Worm (Caenorhabditis elegans) whole organism, L3 larva: ENCODE data around the gene M01A8.1.

Experiments
- R02D3.7 ChIP-seq: fragments of 150-350 bp; optimal IDR thresholded peaks from 2 replicates; lab custom pipeline; 2014; ENCODE audit warnings: missing biosample characterization, missing genetic modification characterization
- aly-2 ChIP-seq: fragments of 150-350 bp; optimal IDR thresholded peaks from 2 replicates; lab custom pipeline; 2014; ENCODE audit warnings: missing biosample characterization, missing genetic modification characterization
- ceh-16 ChIP-seq: sonication (generic microtip); optimal IDR thresholded peaks from 2 replicates; lab custom pipeline; 2017; ENCODE audit warnings: missing biosample characterization, missing genetic modification characterization
- ceh-28 ChIP-seq: fragments of 150-350 bp; optimal IDR thresholded peaks from 2 replicates; lab custom pipeline; 2014; ENCODE audit warnings: missing biosample characterization, missing genetic modification reagents, missing genetic modification characterization
- ceh-82 ChIP-seq: fragments of 150-350 bp; optimal IDR thresholded peaks from 2 replicates; lab custom pipeline; 2014; ENCODE audit warnings: missing biosample characterization, missing genetic modification characterization
- egl-27 ChIP-seq: sonication (generic microtip); optimal IDR thresholded peaks from 4 replicates; lab custom pipeline; 2017; ENCODE audit warnings: missing biosample characterization, missing genetic modification reagents, missing genetic modification characterization
- egl-5 ChIP-seq: fragments of 150-350 bp; optimal IDR thresholded peaks from 2 replicates; lab custom pipeline; 2017; ENCODE audit warnings: missing biosample characterization, missing genetic modification reagents, missing genetic modification characterization, inconsistent platforms
- elt-1 ChIP-seq: fragments of 150-350 bp; optimal IDR thresholded peaks from 2 replicates; lab custom pipeline; 2014; ENCODE audit warnings: missing biosample characterization, missing genetic modification characterization
- elt-2 ChIP-seq: sonication (generic microtip); optimal IDR thresholded peaks from 2 replicates; lab custom pipeline; 2016; ENCODE audit warnings: missing genetic modification reagents, mild to moderate bottlenecking, missing genetic modification characterization, missing compliant biosample characterization
- elt-3 ChIP-seq, 3 experiments: fragments of 150-350 bp in 1 of 3; sonication (generic microtip) in 2 of 3; optimal IDR thresholded peaks; 2 replicates in 2 of 3; 4 replicates in 1 of 3; lab custom pipeline; 2014 to 2017; ENCODE audit warnings: missing biosample characterization in 3 of 3, missing genetic modification characterization in 3 of 3
- fkh-2 ChIP-seq: fragments of 150-350 bp; optimal IDR thresholded peaks from 2 replicates; lab custom pipeline; 2014; ENCODE audit warnings: missing biosample characterization, missing genetic modification reagents, missing genetic modification characterization
- fos-1 ChIP-seq: fragments of 150-350 bp; optimal IDR thresholded peaks from 2 replicates; lab custom pipeline; 2014; ENCODE audit warnings: missing biosample characterization, missing genetic modification characterization
- hmg-11 ChIP-seq: sonication (generic microtip); optimal IDR thresholded peaks from 2 replicates; lab custom pipeline; 2016; ENCODE audit warnings: missing genetic modification characterization, missing compliant biosample characterization
- jun-1 ChIP-seq: fragments of 150-350 bp; optimal IDR thresholded peaks from 2 replicates; lab custom pipeline; 2014; ENCODE audit warnings: missing biosample characterization, missing genetic modification reagents, missing genetic modification characterization
- lin-15B ChIP-seq: fragments of 150-350 bp; optimal IDR thresholded peaks from 2 replicates; lab custom pipeline; 2014; ENCODE audit warnings: missing biosample characterization, missing genetic modification characterization
- lin-39 ChIP-seq: fragments of 150-350 bp; optimal IDR thresholded peaks from 2 replicates; lab custom pipeline; 2018; ENCODE audit warnings: missing biosample characterization, missing genetic modification reagents, missing genetic modification characterization
- lsy-12 ChIP-seq: sonication (generic microtip); optimal IDR thresholded peaks from 2 replicates; lab custom pipeline; 2016; ENCODE audit warnings: mild to moderate bottlenecking, missing genetic modification characterization, missing compliant biosample characterization
- mdl-1 ChIP-seq: fragments of 150-350 bp; optimal IDR thresholded peaks from 2 replicates; lab custom pipeline; 2014; ENCODE audit warnings: missing biosample characterization, missing genetic modification characterization
- nfya-1 ChIP-seq: sonication (generic microtip); optimal IDR thresholded peaks from 2 replicates; lab custom pipeline; 2017; ENCODE audit warnings: missing genetic modification characterization, mild to moderate bottlenecking, missing compliant biosample characterization, antibody characterized with exemption, moderate library complexity; ENCODE audit not compliant: insufficient read depth
- nhr-11 ChIP-seq: fragments of 150-350 bp; optimal IDR thresholded peaks from 2 replicates; lab custom pipeline; 2014; ENCODE audit warnings: missing biosample characterization, missing genetic modification characterization
- nhr-23 ChIP-seq: fragments of 150-350 bp; optimal IDR thresholded peaks from 2 replicates; lab custom pipeline; 2014; ENCODE audit warnings: missing biosample characterization, missing genetic modification reagents, missing genetic modification characterization
- nhr-237 ChIP-seq: fragments of 150-350 bp; optimal IDR thresholded peaks from 2 replicates; lab custom pipeline; 2014; ENCODE audit warnings: missing biosample characterization, missing genetic modification characterization
- nhr-25 ChIP-seq: sonication (generic microtip); optimal IDR thresholded peaks from 2 replicates; lab custom pipeline; 2017; ENCODE audit warnings: missing biosample characterization, missing genetic modification characterization
- nhr-43 ChIP-seq: sonication (generic microtip); optimal IDR thresholded peaks from 2 replicates; lab custom pipeline; 2016; ENCODE audit warnings: mild to moderate bottlenecking, missing genetic modification characterization, missing compliant biosample characterization; ENCODE audit not compliant: poor library complexity, severe bottlenecking
- nhr-67 ChIP-seq: fragments of 150-350 bp; optimal IDR thresholded peaks from 2 replicates; lab custom pipeline; 2014; ENCODE audit warnings: missing biosample characterization, missing genetic modification characterization
- nhr-76 ChIP-seq: fragments of 150-350 bp; sonication (generic microtip); optimal IDR thresholded peaks from 5 replicates; lab custom pipeline; 2014; ENCODE audit warnings: missing biosample characterization, missing genetic modification characterization
- nhr-77 ChIP-seq: fragments of 150-350 bp; optimal IDR thresholded peaks from 2 replicates; lab custom pipeline; 2014; ENCODE audit warnings: missing biosample characterization, missing genetic modification characterization
- pha-4 ChIP-seq: fragments of 150-350 bp; optimal IDR thresholded peaks from 2 replicates; lab custom pipeline; 2014; ENCODE audit warnings: missing biosample characterization, missing genetic modification reagents, missing genetic modification characterization
- pqm-1 ChIP-seq: fragments of 150-350 bp; optimal IDR thresholded peaks from 2 replicates; lab custom pipeline; 2017; ENCODE audit warnings: missing biosample characterization, missing genetic modification characterization, inconsistent platforms
- sea-2 ChIP-seq: fragments of 150-350 bp; sonication (generic microtip); optimal IDR thresholded peaks from 4 replicates; lab custom pipeline; 2014; ENCODE audit warnings: missing biosample characterization, missing genetic modification reagents, missing genetic modification characterization
- snpc-4 ChIP-seq: fragments of 150-350 bp; optimal IDR thresholded peaks from 2 replicates; lab custom pipeline; 2014; ENCODE audit warnings: missing biosample characterization, missing genetic modification characterization
- tbx-2 ChIP-seq: sonication (generic microtip); optimal IDR thresholded peaks from 2 replicates; lab custom pipeline; 2016; ENCODE audit warnings: mild to moderate bottlenecking, missing genetic modification characterization, missing compliant biosample characterization
- unc-39 ChIP-seq: sonication (generic microtip); optimal IDR thresholded peaks from 4 replicates; lab custom pipeline; 2017; ENCODE audit warnings: missing biosample characterization, missing genetic modification characterization
- unc-62 ChIP-seq: fragments of 150-350 bp; sonication (generic microtip); optimal IDR thresholded peaks from 4 replicates; lab custom pipeline; 2014; ENCODE audit warnings: missing biosample characterization, missing genetic modification reagents, missing genetic modification characterization
- zag-1 ChIP-seq: fragments of 150-350 bp; optimal IDR thresholded peaks from 2 replicates; lab custom pipeline; 2014; ENCODE audit warnings: missing biosample characterization, missing genetic modification characterization
- ztf-11 ChIP-seq: fragments of 150-350 bp; optimal IDR thresholded peaks from 2 replicates; lab custom pipeline; 2014; ENCODE audit warnings: missing biosample characterization, missing genetic modification characterization
- ztf-4 ChIP-seq: fragments of 150-350 bp; optimal IDR thresholded peaks from 2 replicates; lab custom pipeline; 2014; ENCODE audit warnings: missing biosample characterization, missing genetic modification characterization

M01A8.1 gene

DNA sequence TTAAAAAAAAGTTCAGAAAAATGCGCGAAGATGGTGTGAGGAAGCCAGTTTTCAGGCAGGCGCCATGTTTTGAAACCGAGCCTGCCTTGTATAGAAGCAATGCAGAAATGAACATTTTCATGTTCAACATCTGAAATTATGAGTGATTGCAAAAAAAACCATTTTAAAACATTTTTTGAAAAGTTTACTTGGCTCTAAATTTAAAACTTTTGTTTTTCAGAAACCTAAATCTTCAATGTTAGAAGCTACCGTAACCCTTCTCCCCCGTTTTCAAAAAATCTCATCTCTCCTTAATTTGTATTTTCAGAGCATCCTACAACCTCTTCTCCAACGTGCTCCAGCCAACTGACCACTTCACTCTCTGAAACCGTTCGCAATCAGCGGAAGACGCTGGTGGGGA lies 24.4 kb downstream of the M01A8.1 start, which contains the start of gene fozi-1:
Gene fozi-1 (plus strand): TSS at position 301 of the 400 bp plus-strand sequence.
- no peak for TF ChIP-seq nhr-67 (tag; lab: Kevin White, UChicago)
- TF ChIP-seq elt-1 (tag; lab: Kevin White, UChicago) = no peak
- no peak for TF ChIP-seq nhr-77 (tag; lab: Kevin White, UChicago)
- no peak for TF ChIP-seq egl-27 (tag; lab: Kevin White, UChicago)
- TF ChIP-seq tbx-2 (tag; lab: Kevin White, UChicago) = no peak
- TF ChIP-seq, all 47 proteins: peak for 0

DNA sequence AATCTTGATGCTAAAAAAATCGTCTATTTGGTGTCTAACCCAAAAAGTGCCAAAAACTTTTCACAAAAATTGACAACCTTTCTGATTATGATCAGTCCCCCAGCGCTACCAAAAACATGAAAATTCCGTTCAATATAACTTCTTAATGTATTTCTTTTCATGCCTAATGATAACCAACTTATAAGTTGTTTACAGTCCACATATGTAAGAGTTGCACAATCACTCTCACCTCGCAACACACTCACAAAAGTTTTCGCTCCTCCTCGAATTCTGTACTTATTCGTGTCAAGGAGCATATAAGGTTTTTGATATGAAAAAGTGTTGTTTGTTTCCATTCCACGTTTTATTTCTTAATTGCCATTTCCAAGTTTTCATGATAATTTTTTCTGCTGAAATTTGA lies 31.5 kb downstream of the M01A8.1 start:
- TF ChIP-seq ztf-4 (tag; lab: Kevin White, UChicago) (no peak), nhr-43 (tag; lab: Kevin White, UChicago) (no peak), elt-3 (tag; optimal IDR thresholded peaks at IDR 0.05; lab: Kevin White, UChicago) (no peak), snpc-4 (no peak), fos-1 (tag; lab: Kevin White, UChicago) (no peak), nhr-237 (tag; lab: Kevin White, UChicago) (no peak), lin-39 (tag; lab: Kevin White, UChicago) (no peak), mdl-1 (tag; lab: Kevin White, UChicago) (no peak), aly-2 (tag; lab: Kevin White, UChicago) (no peak), hmg-11 (no peak), nhr-67 (tag; lab: Kevin White, UChicago) (no peak), egl-5 (no peak), fkh-2 (tag; lab: Kevin White, UChicago) (no peak), sea-2 (GFP tag; lab: Kevin White, UChicago) (no peak), pha-4 (peak; percentile 2), elt-2 (peak; percentile 44), R02D3.7 (tag; lab: Kevin White, UChicago) (no peak), jun-1 (no peak)
- TF ChIP-seq, all 47 proteins: peak for 2

DNA sequence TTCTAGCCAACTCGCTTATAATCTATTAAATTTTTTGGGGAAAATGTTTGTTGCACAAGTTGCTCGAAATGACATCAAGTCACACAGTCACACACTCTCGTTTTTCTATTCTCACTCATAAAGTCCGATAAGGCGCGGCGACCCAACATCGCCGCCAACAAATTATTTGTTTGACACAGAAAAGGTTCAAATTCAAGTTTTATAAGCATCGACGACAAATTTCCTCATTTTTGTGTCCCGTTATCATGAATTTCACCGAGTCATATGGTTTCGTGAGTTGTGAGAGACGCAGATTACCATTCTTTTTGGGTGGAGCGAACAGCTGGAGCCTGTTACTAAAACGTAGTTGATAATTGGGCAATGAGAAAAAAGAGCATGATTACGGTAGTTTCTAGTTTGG lies 32.8 kb downstream of the M01A8.1 start:
- TF ChIP-seq nhr-77 (tag; lab: Kevin White, UChicago) = no peak
- no peak for TF ChIP-seq zag-1
- TF ChIP-seq lsy-12 (tag; lab: Kevin White, UChicago) = no peak
- TF ChIP-seq elt-2 = peak; percentile 96
- no peak for TF ChIP-seq ceh-28
- TF ChIP-seq tbx-2 (tag; lab: Kevin White, UChicago) = no peak
- peak; percentile 27 for TF ChIP-seq nfya-1 (tag; lab: Kevin White, UChicago)
- TF ChIP-seq jun-1 = peak; percentile 9
- no peak for TF ChIP-seq unc-62 (GFP tag; lab: Kevin White, UChicago)
- TF ChIP-seq nhr-67 (tag; lab: Kevin White, UChicago) = no peak
- peak; percentile 94 for TF ChIP-seq pqm-1 (tag; lab: Kevin White, UChicago)
- TF ChIP-seq ceh-16 (tag; lab: Kevin White, UChicago) = no peak
- no peak for TF ChIP-seq lin-15B (tag; lab: Kevin White, UChicago)
- no peak for TF ChIP-seq nhr-43 (tag; lab: Kevin White, UChicago)

DNA sequence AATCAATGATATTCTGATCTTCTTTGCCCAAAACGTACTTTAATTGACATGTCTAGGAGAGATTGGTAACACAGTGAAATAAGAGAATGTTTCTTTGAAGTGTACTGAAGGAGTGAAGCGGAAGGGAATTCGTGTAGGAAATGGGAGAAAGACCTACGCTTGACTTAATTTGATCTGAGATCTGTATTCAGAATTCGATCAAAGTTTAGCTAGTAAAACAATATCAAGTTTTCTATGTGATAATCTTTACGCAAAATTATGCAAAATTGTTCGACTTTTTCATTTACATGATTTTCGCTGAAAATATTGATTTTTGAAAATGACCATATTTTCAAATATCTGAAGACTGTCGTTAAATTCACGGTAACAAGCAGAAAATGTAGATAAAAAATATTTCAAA lies 40.3 kb downstream of the M01A8.1 start, which contains the start of gene K01B6.4:
Gene K01B6.4 (minus strand): TSS at position 101 of the 400 bp plus-strand sequence.
- no peak for TF ChIP-seq unc-62 (GFP tag; lab: Kevin White, UChicago)
- no peak for TF ChIP-seq fos-1 (tag; lab: Kevin White, UChicago)
- no peak for TF ChIP-seq unc-39
- no peak for TF ChIP-seq ceh-82 (tag; lab: Kevin White, UChicago)
- TF ChIP-seq nhr-23 (tag; lab: Kevin White, UChicago) = no peak
- TF ChIP-seq nhr-76 = no peak
- TF ChIP-seq nfya-1 (tag; lab: Kevin White, UChicago) = no peak
- no peak for TF ChIP-seq tbx-2 (tag; lab: Kevin White, UChicago)
- TF ChIP-seq, all 47 proteins: peak for 0

DNA sequence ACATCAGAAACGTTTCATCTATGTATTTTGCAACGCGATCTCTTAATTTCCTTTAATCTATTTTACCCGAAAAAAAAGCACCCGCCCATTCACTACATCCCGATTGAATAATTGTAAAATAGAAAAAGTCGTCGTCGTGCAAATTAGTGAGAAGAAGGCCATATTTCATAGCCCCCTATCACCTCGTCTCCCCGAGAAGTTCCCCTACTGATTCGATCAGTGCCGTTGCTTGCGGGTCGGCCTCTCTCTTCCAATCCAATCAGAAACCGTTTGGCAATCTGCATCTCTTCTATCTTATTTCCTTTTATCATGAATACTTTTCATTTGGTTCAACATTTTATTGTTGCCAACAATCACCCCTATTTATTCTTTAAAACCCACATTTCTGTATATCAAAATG lies 42.1 kb downstream of the M01A8.1 start:
- no peak for TF ChIP-seq nhr-25 (tag; lab: Kevin White, UChicago)
- no peak for TF ChIP-seq lin-15B (tag; lab: Kevin White, UChicago)
- TF ChIP-seq ceh-28 = no peak
- TF ChIP-seq ztf-11 = no peak
- TF ChIP-seq ztf-4 (tag; lab: Kevin White, UChicago) = no peak
- no peak for TF ChIP-seq mdl-1 (tag; lab: Kevin White, UChicago)
- no peak for TF ChIP-seq sea-2 (GFP tag; lab: Kevin White, UChicago)
- no peak for TF ChIP-seq zag-1
- TF ChIP-seq egl-5 = no peak
- no peak for TF ChIP-seq nhr-11 (tag; lab: Kevin White, UChicago)
- no peak for TF ChIP-seq nhr-76
- TF ChIP-seq nhr-237 (tag; lab: Kevin White, UChicago) = no peak
- TF ChIP-seq tbx-2 (tag; lab: Kevin White, UChicago) = no peak
- TF ChIP-seq nhr-77 (tag; lab: Kevin White, UChicago) = no peak
- no peak for TF ChIP-seq aly-2 (tag; lab: Kevin White, UChicago)
- no peak for TF ChIP-seq nfya-1 (tag; lab: Kevin White, UChicago)
- TF ChIP-seq unc-62 (GFP tag; lab: Kevin White, UChicago) = no peak
- no peak for TF ChIP-seq R02D3.7 (tag; lab: Kevin White, UChicago)
- TF ChIP-seq egl-27 (tag; lab: Kevin White, UChicago) = no peak
